Fruit fly (Drosophila melanogaster): ENCODE measurements around the gene LIMK1.
A peak's percentile ranks its signal among the peaks of the same experiment; 100 is the strongest.

LIMK1 gene

DNA sequence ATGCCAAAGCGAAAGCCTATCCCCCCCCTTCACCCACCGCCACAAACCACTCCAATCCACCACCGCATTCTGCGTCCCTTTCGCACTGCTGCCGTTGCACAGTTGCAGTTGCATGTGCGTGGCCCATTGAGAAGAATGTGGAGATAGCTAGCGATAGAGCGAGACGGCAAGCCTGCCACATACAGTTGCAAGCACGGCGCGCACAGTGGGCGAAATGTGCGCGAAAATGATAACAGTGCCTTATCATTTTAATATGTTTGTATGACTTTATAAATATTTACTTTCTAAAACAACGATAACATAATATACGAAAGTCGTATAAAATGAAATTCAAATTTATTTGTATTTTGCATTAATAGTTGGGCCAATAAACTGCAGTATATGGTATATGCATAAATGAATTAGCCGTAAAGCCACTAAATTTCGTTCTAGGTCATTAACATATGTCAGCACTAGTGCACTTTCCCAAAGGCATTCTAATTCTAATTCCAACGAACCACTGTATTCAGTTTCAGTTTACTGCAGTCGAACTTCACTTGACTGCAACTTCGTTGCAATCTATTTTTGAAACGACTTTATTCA lies 16.1 kb downstream of the LIMK1 start:
- no peak for TF ChIP-seq fkh (GFP tag; optimal IDR thresholded peaks at IDR 0.05)
- no peak for TF ChIP-seq CG6854 (GFP tag; optimal IDR thresholded peaks at IDR 0.05)
- TF ChIP-seq Blimp-1 (GFP tag; optimal IDR thresholded peaks at IDR 0.05): no peak
- TF ChIP-seq Smox (GFP tag; optimal IDR thresholded peaks at IDR 0.05): peak; percentile 77
- peak; percentile 84 for TF ChIP-seq Ets96B (tag; optimal IDR thresholded peaks at IDR 0.05)
- peak; percentile 85 for TF ChIP-seq CG6163 (GFP tag; IDR thresholded peaks at IDR 0.05)
- peak; percentile 91 for TF ChIP-seq OdsH (GFP tag; optimal IDR thresholded peaks at IDR 0.05)
- peak; percentile 94 for TF ChIP-seq CG6276 (GFP tag; optimal IDR thresholded peaks at IDR 0.05)
- TF ChIP-seq Eip78C (GFP tag): peak; percentile 98
- TF ChIP-seq CG4318 (GFP tag; optimal IDR thresholded peaks at IDR 0.05): peak; percentile 94
- TF ChIP-seq CG31627 (GFP tag; optimal IDR thresholded peaks at IDR 0.05): peak; percentile 63
- peak; percentile 92 for TF ChIP-seq pdm3 (GFP tag; optimal IDR thresholded peaks at IDR 0.05)
- TF ChIP-seq CG10631 (GFP tag; optimal IDR thresholded peaks at IDR 0.05): peak; percentile 92
- peak; percentile 86 for TF ChIP-seq Met (GFP tag; optimal IDR thresholded peaks at IDR 0.05)
- peak; percentile 63 for TF ChIP-seq Ets21C (GFP tag; optimal IDR thresholded peaks at IDR 0.05)
- no peak for TF ChIP-seq Hr38 (GFP tag; optimal IDR thresholded peaks at IDR 0.05)
- TF ChIP-seq ss (GFP tag; optimal IDR thresholded peaks at IDR 0.05): peak; percentile 81 to 91
- no peak for TF ChIP-seq Eip93F (GFP tag; optimal IDR thresholded peaks at IDR 0.05)
- TF ChIP-seq eg (GFP tag; IDR thresholded peaks at IDR 0.05): peak; percentile 89
- TF ChIP-seq achi (GFP tag; optimal IDR thresholded peaks at IDR 0.05): peak; percentile 91
- TF ChIP-seq CG15336 (GFP tag; IDR thresholded peaks at IDR 0.05): peak; percentile 94
- peak; percentile 93 for TF ChIP-seq Lpt (GFP tag; optimal IDR thresholded peaks at IDR 0.05)
- peak; percentile 86 for TF ChIP-seq acj6 (GFP tag; optimal IDR thresholded peaks at IDR 0.05)
- peak; percentile 83 for TF ChIP-seq CG10669 (GFP tag; optimal IDR thresholded peaks at IDR 0.05)
- TF ChIP-seq Gug (GFP tag; IDR thresholded peaks at IDR 0.05): peak; percentile 77
- TF ChIP-seq Eip75B (GFP tag; optimal IDR thresholded peaks at IDR 0.05): peak; percentile 87
- peak; percentile 81 for TF ChIP-seq CG3032 (tag; optimal IDR thresholded peaks at IDR 0.05)
- TF ChIP-seq dac (GFP tag; optimal IDR thresholded peaks at IDR 0.05): peak; percentile 88
- peak; percentile 72 for TF ChIP-seq Sox102F (GFP tag; optimal IDR thresholded peaks at IDR 0.05)
- TF ChIP-seq topi (GFP tag; optimal IDR thresholded peaks at IDR 0.05): peak; percentile 82
- peak; percentile 62 to 93 for TF ChIP-seq salr (GFP tag; optimal IDR thresholded peaks at IDR 0.05)
- peak; percentile 77 for TF ChIP-seq dsx (GFP tag; optimal IDR thresholded peaks at IDR 0.05; ENCODE audit: poor library complexity, severe bottlenecking)
- peak; percentile 91 for TF ChIP-seq CG11762 (GFP tag; optimal IDR thresholded peaks at IDR 0.05; ENCODE audit: insufficient read depth)
- TF ChIP-seq CG8319 (GFP tag; optimal IDR thresholded peaks at IDR 0.05): peak; percentile 66
- TF ChIP-seq CG1621 (tag; optimal IDR thresholded peaks at IDR 0.05): peak; percentile 84
- peak; percentile 83 for TF ChIP-seq lz (GFP tag; optimal IDR thresholded peaks at IDR 0.05)
- peak; percentile 83 for TF ChIP-seq CG6808 (GFP tag; optimal IDR thresholded peaks at IDR 0.05)
- peak; percentile 77 for TF ChIP-seq CG34406 (GFP tag; optimal IDR thresholded peaks at IDR 0.05)
- peak; percentile 78 for TF ChIP-seq spab (GFP tag; optimal IDR thresholded peaks at IDR 0.05)
- peak; percentile 83 for TF ChIP-seq CG16779 (tag; optimal IDR thresholded peaks at IDR 0.05)
- TF ChIP-seq svp (GFP tag): peak; percentile 88
- TF ChIP-seq CG32006 (GFP tag; optimal IDR thresholded peaks at IDR 0.05): peak; percentile 97
- TF ChIP-seq CG9139 (GFP tag; optimal IDR thresholded peaks at IDR 0.05): peak; percentile 35
- peak; percentile 77 for TF ChIP-seq CG8632 (GFP tag; optimal IDR thresholded peaks at IDR 0.05)
- TF ChIP-seq Hr39 (GFP tag; optimal IDR thresholded peaks at IDR 0.05): peak; percentile 75
- peak; percentile 53 for TF ChIP-seq fd85E (GFP tag; optimal IDR thresholded peaks at IDR 0.05)
- peak; percentile 59 for TF ChIP-seq Sox15 (GFP tag; optimal IDR thresholded peaks at IDR 0.05)
- peak; percentile 65 for TF ChIP-seq cyc (GFP tag; optimal IDR thresholded peaks at IDR 0.05)
- peak; percentile 22 for TF ChIP-seq CG11902 (GFP tag; optimal IDR thresholded peaks at IDR 0.05)
- peak; percentile 96 for TF ChIP-seq CG8119 (GFP tag; IDR thresholded peaks at IDR 0.05)
- TF ChIP-seq CG3919 (GFP tag; optimal IDR thresholded peaks at IDR 0.05): peak; percentile 86

All from whole organism, prepupa.